Fruit fly (Drosophila melanogaster): ENCODE measurements around the gene CG34001.

DNA sequence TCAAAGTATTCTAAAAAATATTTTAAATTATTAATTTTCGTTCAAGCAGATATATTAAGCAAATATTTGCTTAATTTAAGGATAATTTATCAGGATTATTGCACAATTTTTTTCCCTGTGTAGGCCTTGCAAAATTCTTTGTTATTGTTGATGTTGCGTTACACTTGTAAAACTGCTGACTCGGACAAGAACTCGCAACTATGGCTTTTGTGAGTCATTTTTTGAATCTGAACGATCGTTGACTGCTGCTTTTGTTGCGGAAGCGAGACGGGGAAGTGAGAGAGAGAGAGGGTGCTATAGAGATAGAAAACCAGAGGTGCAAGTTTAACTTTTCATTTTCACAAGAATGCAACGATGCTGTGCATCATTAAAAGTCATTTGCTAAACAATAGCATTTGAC lies 21.6 kb downstream of the CG34001 start:
- TF ChIP-seq Crg-1 (GFP tag; optimal IDR thresholded peaks at IDR 0.05) (no peak), CG12768 (GFP tag; optimal IDR thresholded peaks at IDR 0.05) (no peak), tj (GFP tag; optimal IDR thresholded peaks at IDR 0.05) (peak; percentile 75), ovo (GFP tag; optimal IDR thresholded peaks at IDR 0.05) (no peak), cnc (optimal IDR thresholded peaks at IDR 0.05) (no peak), toe (GFP tag; optimal IDR thresholded peaks at IDR 0.05) (no peak), Hr96 (GFP tag; optimal IDR thresholded peaks at IDR 0.05) (no peak), pad (GFP tag; optimal IDR thresholded peaks at IDR 0.05) (no peak), kay (GFP tag; ENCODE audit: borderline replicate concordance) (no peak), cic (GFP tag; optimal IDR thresholded peaks at IDR 0.05) (no peak), CG7045 (GFP tag; optimal IDR thresholded peaks at IDR 0.05) (no peak), CG33017 (tag; optimal IDR thresholded peaks at IDR 0.05) (no peak)
